Worm (Caenorhabditis elegans) whole organism, young adult: ENCODE results near the gene tag-273.

Experiments used
- C17E4.6 ChIP-seq: fragments of 200-800 bp; sonication (Bioruptor generic); IDR thresholded peaks from 2 replicates; pipeline ENCODE4 v1.3.6; 2022; ENCODE audit warnings: missing genetic modification reagents, missing genetic modification characterization, missing compliant biosample characterization
- F10E7.11 ChIP-seq: sonication (generic microtip); optimal IDR thresholded peaks from 2 replicates; lab custom pipeline; 2017; ENCODE audit warnings: mild to moderate bottlenecking, missing genetic modification characterization, moderate library complexity, missing compliant biosample characterization
- F22D6.2 ChIP-seq: sonication (generic microtip); optimal IDR thresholded peaks from 2 replicates; lab custom pipeline; 2016; ENCODE audit warnings: mild to moderate bottlenecking, missing genetic modification characterization, missing compliant biosample characterization
- F23B12.7 ChIP-seq: sonication (generic microtip); optimal IDR thresholded peaks from 2 replicates; lab custom pipeline; 2017; ENCODE audit warnings: missing genetic modification characterization, mild to moderate bottlenecking, missing compliant biosample characterization, antibody characterized with exemption, moderate library complexity; ENCODE audit not compliant: insufficient read depth
- aptf-2 ChIP-seq: fragments of 200-800 bp; sonication (Bioruptor generic); conservative IDR thresholded peaks from 2 replicates; pipeline ENCODE4 v1.3.6; 2022; ENCODE audit warnings: missing genetic modification reagents, missing genetic modification characterization, missing compliant biosample characterization
- attf-3 ChIP-seq: fragments of 200-800 bp; sonication (Bioruptor generic); conservative IDR thresholded peaks from 2 replicates; pipeline ENCODE4 v1.3.6; 2022; ENCODE audit warnings: missing genetic modification reagents, missing genetic modification characterization, missing compliant biosample characterization
- attf-5 ChIP-seq: fragments of 200-800 bp; sonication (Bioruptor generic); optimal IDR thresholded peaks from 2 replicates; lab custom pipeline; 2018; ENCODE audit warnings: mild to moderate bottlenecking, missing genetic modification characterization, missing compliant biosample characterization
- attf-6 ChIP-seq: fragments of 200-800 bp; sonication (Bioruptor generic); IDR thresholded peaks from 2 replicates; pipeline ENCODE4 v1.3.6; 2022; ENCODE audit warnings: missing genetic modification reagents, missing genetic modification characterization, missing compliant biosample characterization
- ccch-3 ChIP-seq: fragments of 200-800 bp; sonication (Bioruptor generic); optimal IDR thresholded peaks from 2 replicates; lab custom pipeline; 2018; ENCODE audit warnings: mild to moderate bottlenecking, missing genetic modification characterization, missing compliant biosample characterization
- cebp-1 ChIP-seq, 2 experiments: fragments of 200-800 bp in 1 of 2; sonication (Bioruptor generic) in 1 of 2; sonication (generic microtip) in 1 of 2; IDR thresholded peaks in 1 of 2; optimal IDR thresholded peaks in 1 of 2; 2 replicates each; pipeline versions ENCODE4 v1.3.6 to Lab custom; 2017 to 2022; ENCODE audit warnings: missing compliant biosample characterization in 2 of 2, missing genetic modification characterization in 2 of 2, mild to moderate bottlenecking in 1 of 2, missing genetic modification reagents in 1 of 2, moderate library complexity in 1 of 2
- cebp-2 ChIP-seq: fragments of 200-800 bp; sonication (Bioruptor generic); IDR thresholded peaks from 2 replicates; pipeline ENCODE4 v1.3.6; 2022; ENCODE audit warnings: missing genetic modification characterization, missing compliant biosample characterization
- ceh-79 ChIP-seq: sonication (generic microtip); optimal IDR thresholded peaks from 2 replicates; lab custom pipeline; 2017; ENCODE audit warnings: mild to moderate bottlenecking, missing genetic modification characterization, missing compliant biosample characterization
- ceh-91 ChIP-seq: fragments of 200-800 bp; sonication (Bioruptor generic); IDR thresholded peaks from 2 replicates; pipeline ENCODE4 v1.3.6; 2022; ENCODE audit warnings: missing genetic modification reagents, missing genetic modification characterization, missing compliant biosample characterization
- die-1 ChIP-seq: sonication (generic microtip); optimal IDR thresholded peaks from 2 replicates; lab custom pipeline; 2016; ENCODE audit warnings: missing genotype, mild to moderate bottlenecking, missing genetic modification characterization, missing compliant biosample characterization
- dox-1 ChIP-seq: fragments of 200-800 bp; sonication (Bioruptor generic); IDR thresholded peaks from 2 replicates; pipeline ENCODE4 v1.3.6; 2022; ENCODE audit warnings: missing genetic modification reagents, missing genetic modification characterization, missing compliant biosample characterization
- dpl-1 ChIP-seq: fragments of 150-350 bp; optimal IDR thresholded peaks from 2 replicates; lab custom pipeline; 2014; ENCODE audit warnings: missing biosample characterization, missing genetic modification reagents, missing genetic modification characterization
- efl-1 ChIP-seq: fragments of 150-350 bp; optimal IDR thresholded peaks from 2 replicates; lab custom pipeline; 2014; ENCODE audit warnings: missing biosample characterization, missing genetic modification reagents, missing genetic modification characterization
- ets-4 ChIP-seq: fragments of 200-800 bp; sonication (Bioruptor generic); optimal IDR thresholded peaks from 2 replicates; lab custom pipeline; 2018; ENCODE audit warnings: mild to moderate bottlenecking, missing genetic modification characterization, missing compliant biosample characterization
- hlh-12 ChIP-seq: sonication (generic microtip); optimal IDR thresholded peaks from 2 replicates; lab custom pipeline; 2016; ENCODE audit warnings: missing genetic modification characterization, missing compliant biosample characterization
- hlh-26 ChIP-seq: fragments of 200-800 bp; sonication (Bioruptor generic); conservative IDR thresholded peaks from 2 replicates; pipeline ENCODE4 v1.3.6; 2022; ENCODE audit warnings: missing genetic modification reagents, missing genetic modification characterization, missing compliant biosample characterization
- let-526 ChIP-seq: fragments of 200-800 bp; sonication (Bioruptor generic); IDR thresholded peaks from 2 replicates; pipeline ENCODE4 v1.3.6; 2022; ENCODE audit warnings: missing genetic modification reagents, missing genetic modification characterization, missing compliant biosample characterization
- lin-54 ChIP-seq: fragments of 200-800 bp; sonication (Bioruptor generic); optimal IDR thresholded peaks from 2 replicates; lab custom pipeline; 2018; ENCODE audit warnings: mild to moderate bottlenecking, missing genetic modification characterization, missing compliant biosample characterization
- lsl-1 ChIP-seq: fragments of 200-800 bp; sonication (Bioruptor generic); optimal IDR thresholded peaks from 2 replicates; lab custom pipeline; 2018; ENCODE audit warnings: mild to moderate bottlenecking, missing genetic modification characterization, moderate library complexity, missing compliant biosample characterization
- lsy-27 ChIP-seq: sonication (generic microtip); optimal IDR thresholded peaks from 2 replicates; lab custom pipeline; 2017; ENCODE audit warnings: missing genetic modification characterization, mild to moderate bottlenecking, missing compliant biosample characterization, antibody characterized with exemption, missing genotype, borderline replicate concordance; ENCODE audit not compliant: insufficient read depth
- madf-3 ChIP-seq: fragments of 200-800 bp; sonication (Bioruptor generic); IDR thresholded peaks from 2 replicates; pipeline ENCODE4 v1.3.6; 2022; ENCODE audit warnings: missing genetic modification reagents, missing genetic modification characterization, missing compliant biosample characterization
- nhr-120 ChIP-seq: fragments of 200-800 bp; sonication (Bioruptor generic); IDR thresholded peaks from 2 replicates; pipeline ENCODE4 v1.3.6; 2022; ENCODE audit warnings: missing genetic modification characterization, missing compliant biosample characterization
- nhr-80 ChIP-seq: sonication (generic microtip); optimal IDR thresholded peaks from 2 replicates; lab custom pipeline; 2016; ENCODE audit warnings: missing genetic modification characterization, missing compliant biosample characterization
- nhr-90 ChIP-seq: sonication (generic microtip); optimal IDR thresholded peaks from 2 replicates; lab custom pipeline; 2016; ENCODE audit warnings: missing genotype, mild to moderate bottlenecking, missing genetic modification characterization, missing compliant biosample characterization
- pbrm-1 ChIP-seq: fragments of 200-800 bp; sonication (Bioruptor generic); IDR thresholded peaks from 2 replicates; pipeline ENCODE4 v1.3.6; 2022; ENCODE audit warnings: missing genetic modification reagents, missing genetic modification characterization, missing compliant biosample characterization
- pha-4 ChIP-seq: fragments of 150-350 bp; sonication (generic microtip); optimal IDR thresholded peaks from 2 replicates; lab custom pipeline; 2014; ENCODE audit warnings: missing biosample characterization, missing genetic modification reagents, missing genetic modification characterization
- snpc-1.1 ChIP-seq: sonication (generic microtip); optimal IDR thresholded peaks from 2 replicates; lab custom pipeline; 2017; ENCODE audit warnings: missing genetic modification characterization, mild to moderate bottlenecking, missing compliant biosample characterization, antibody characterized with exemption, moderate library complexity, missing genotype, missing genetic modification reagents; ENCODE audit not compliant: insufficient read depth
- snpc-4 ChIP-seq, 5 experiments: fragments of 150-350 bp in 1 of 5; sonication (generic microtip) in 4 of 5; optimal IDR thresholded peaks; 2 replicates each; lab custom pipeline; 2014 to 2018; ENCODE audit warnings: missing genetic modification characterization in 5 of 5, missing biosample characterization in 3 of 5, antibody characterized with exemption in 2 of 5, mild to moderate bottlenecking in 2 of 5, missing compliant biosample characterization in 2 of 5, missing genotype in 2 of 5, moderate library complexity in 2 of 5, missing genetic modification reagents in 1 of 5
- somi-1 ChIP-seq: fragments of 200-800 bp; sonication (Bioruptor generic); optimal IDR thresholded peaks from 2 replicates; lab custom pipeline; 2018; ENCODE audit warnings: mild to moderate bottlenecking, missing genetic modification characterization, missing compliant biosample characterization
- tbp1 ChIP-seq: fragments of 200-800 bp; sonication (Bioruptor generic); optimal IDR thresholded peaks from 2 replicates; lab custom pipeline; 2018; ENCODE audit warnings: mild to moderate bottlenecking, missing genetic modification characterization, missing compliant biosample characterization
- xnd-1 ChIP-seq: sonication (generic microtip); optimal IDR thresholded peaks from 2 replicates; lab custom pipeline; 2016; ENCODE audit warnings: missing genotype, missing genetic modification reagents, missing genetic modification characterization, missing compliant biosample characterization
- ztf-22 ChIP-seq: fragments of 200-800 bp; sonication (Bioruptor generic); optimal IDR thresholded peaks from 2 replicates; lab custom pipeline; 2018; ENCODE audit warnings: mild to moderate bottlenecking, missing genetic modification characterization, moderate library complexity, missing compliant biosample characterization
- ztf-26 ChIP-seq: sonication (generic microtip); optimal IDR thresholded peaks from 2 replicates; lab custom pipeline; 2017; ENCODE audit warnings: missing genetic modification characterization, missing compliant biosample characterization
- ztf-28 ChIP-seq: fragments of 200-800 bp; sonication (Bioruptor generic); IDR thresholded peaks from 2 replicates; pipeline ENCODE4 v1.3.6; 2022; ENCODE audit warnings: missing genetic modification reagents, missing genetic modification characterization, missing compliant biosample characterization
- ztf-3 ChIP-seq: fragments of 200-800 bp; sonication (Bioruptor generic); optimal IDR thresholded peaks from 2 replicates; lab custom pipeline; 2018; ENCODE audit warnings: mild to moderate bottlenecking, missing genetic modification characterization, missing compliant biosample characterization

The tag-273 gene

ce11 chrIV:14542517-14542916 is 37.6 kb upstream of the tag-273 start, which contains the start of gene pals-29 (continued):
- TF ChIP-seq lin-54 (GFP tag; lab: Kevin White, UChicago) = no peak
- TF ChIP-seq pbrm-1 (GFP tag; lab: Robert Waterston, UW) = no peak

- TF ChIP-seq F23B12.7 (tag; lab: Kevin White, UChicago) (no peak), somi-1 (GFP tag; lab: Kevin White, UChicago) (no peak), die-1 (no peak), ets-4 (GFP tag; lab: Kevin White, UChicago) (no peak), ceh-79 (tag; lab: Kevin White, UChicago) (no peak), attf-5 (GFP tag; lab: Kevin White, UChicago) (no peak), madf-3 (GFP tag; lab: Robert Waterston, UW) (no peak), snpc-1.1 (tag; lab: Kevin White, UChicago) (no peak), cebp-1 (GFP tag; IDR thresholded peaks at IDR 0.05; lab: Robert Waterston, UW) (no peak), cebp-1 (tag; optimal IDR thresholded peaks at IDR 0.05; lab: Kevin White, UChicago) (no peak), dpl-1 (GFP tag; lab: Kevin White, UChicago) (no peak), ztf-26 (tag; lab: Kevin White, UChicago) (no peak), hlh-12 (no peak)
These were observed 31.9 kb upstream of the tag-273 start, which contains the start of gene T27E7.5 for ce11 chrIV:14536911-14537310. Gene T27E7.5, plus strand, starts transcription at chrIV:14537163.

- TF ChIP-seq attf-3 (GFP tag; lab: Robert Waterston, UW) = no peak
- no peak for TF ChIP-seq pha-4 (tag; lab: Kevin White, UChicago)
- no peak for TF ChIP-seq lsl-1
- no peak for TF ChIP-seq aptf-2 (GFP tag; lab: Robert Waterston, UW)
- TF ChIP-seq ztf-22 = no peak
- TF ChIP-seq xnd-1 (tag; lab: Kevin White, UChicago) = no peak
- TF ChIP-seq ztf-28 = no peak
- TF ChIP-seq ccch-3 (GFP tag; lab: Kevin White, UChicago) = no peak
- no peak for TF ChIP-seq hlh-26
- TF ChIP-seq cebp-1 (GFP tag; IDR thresholded peaks at IDR 0.05; lab: Robert Waterston, UW) = no peak
- no peak for TF ChIP-seq cebp-1 (tag; optimal IDR thresholded peaks at IDR 0.05; lab: Kevin White, UChicago)
- no peak for TF ChIP-seq let-526 (GFP tag; lab: Robert Waterston, UW)
- TF ChIP-seq ztf-3 (GFP tag; lab: Kevin White, UChicago) = no peak
- no peak for TF ChIP-seq nhr-120 (GFP tag; lab: Robert Waterston, UW)
- TF ChIP-seq ceh-91 = no peak
- TF ChIP-seq F10E7.11 = no peak
- no peak for TF ChIP-seq F22D6.2 (tag; lab: Kevin White, UChicago)
- no peak for TF ChIP-seq C17E4.6 (GFP tag; lab: Robert Waterston, UW)
- no peak for TF ChIP-seq lsy-27 (tag; lab: Kevin White, UChicago)
- no peak for TF ChIP-seq nhr-80 (tag; lab: Kevin White, UChicago)
- TF ChIP-seq tbp1 = no peak
These were observed 30.0 kb upstream of the tag-273 start, which contains the start of gene T27E7.4 for ce11 chrIV:14534967-14535366. Gene T27E7.4, minus strand, starts transcription at chrIV:14535067.

- no peak for TF ChIP-seq snpc-4 (GFP tag; optimal IDR thresholded peaks at IDR 0.05; lab: Kevin White, UChicago)
- TF ChIP-seq snpc-4 (tag; optimal IDR thresholded peaks at IDR 0.05; lab: Kevin White, UChicago) = peak in 1 of 4 experiments; percentile 39
- TF ChIP-seq cebp-2 (GFP tag; lab: Robert Waterston, UW) = peak; percentile 68; the same call in 1 of the 2 replicates
- TF ChIP-seq dox-1 (GFP tag; lab: Robert Waterston, UW) = 0 out of 2 replicates have a peak, but pooled peaks have one; percentile 18
- TF ChIP-seq cebp-1 (GFP tag; IDR thresholded peaks at IDR 0.05; lab: Robert Waterston, UW) = peak; percentile 87
- peak; percentile 94 for TF ChIP-seq cebp-1 (tag; optimal IDR thresholded peaks at IDR 0.05; lab: Kevin White, UChicago)
- TF ChIP-seq attf-6 (GFP tag; lab: Robert Waterston, UW) = 0 out of 2 replicates have a peak, but pooled peaks have one; percentile 46
- TF ChIP-seq nhr-90 = no peak
- no peak for TF ChIP-seq pha-4 (tag; lab: Kevin White, UChicago)
- peak; percentile 30 for TF ChIP-seq efl-1 (GFP tag; lab: Kevin White, UChicago)
These were observed 27.4 kb upstream of the tag-273 start for ce11 chrIV:14532366-14532765.
